Worm (Caenorhabditis elegans) whole organism, L4 larva: ENCODE results near the gene fbxb-90.

ENCODE experiments used
- T20F7.1 ChIP-seq: fragments of 200-800 bp; sonication (Bioruptor generic); optimal IDR thresholded peaks from 2 replicates; lab custom pipeline; 2018; ENCODE audit warnings: mild to moderate bottlenecking, missing genetic modification characterization, missing compliant biosample characterization
- daf-12 ChIP-seq: fragments of 150-350 bp; optimal IDR thresholded peaks from 2 replicates; lab custom pipeline; 2014; ENCODE audit warnings: missing biosample characterization, missing genetic modification reagents, missing genetic modification characterization
- daf-16 ChIP-seq, 3 experiments: sonication (generic microtip); optimal IDR thresholded peaks; 2 replicates each; lab custom pipeline; 2016 to 2017; ENCODE audit warnings: missing genetic modification characterization in 3 of 3, missing genetic modification reagents in 3 of 3, mild to moderate bottlenecking in 2 of 3, missing compliant biosample characterization in 2 of 3, missing biosample characterization in 1 of 3, moderate library complexity in 1 of 3
- fos-1 ChIP-seq: fragments of 150-350 bp; optimal IDR thresholded peaks from 2 replicates; lab custom pipeline; 2014; ENCODE audit warnings: missing biosample characterization, missing genetic modification characterization
- mdl-1 ChIP-seq, 2 experiments: fragments of 150-350 bp in 1 of 2; sonication (generic microtip) in 1 of 2; optimal IDR thresholded peaks; 2 replicates each; lab custom pipeline; 2014 to 2017; ENCODE audit warnings: missing biosample characterization in 2 of 2, missing genetic modification characterization in 2 of 2
- nhr-48 ChIP-seq: sonication (generic microtip); optimal IDR thresholded peaks from 2 replicates; lab custom pipeline; 2016; ENCODE audit warnings: mild to moderate bottlenecking, missing genetic modification characterization, missing compliant biosample characterization
- snpc-4 ChIP-seq: fragments of 150-350 bp; optimal IDR thresholded peaks from 2 replicates; lab custom pipeline; 2014; ENCODE audit warnings: missing biosample characterization, missing genetic modification characterization

DNA sequence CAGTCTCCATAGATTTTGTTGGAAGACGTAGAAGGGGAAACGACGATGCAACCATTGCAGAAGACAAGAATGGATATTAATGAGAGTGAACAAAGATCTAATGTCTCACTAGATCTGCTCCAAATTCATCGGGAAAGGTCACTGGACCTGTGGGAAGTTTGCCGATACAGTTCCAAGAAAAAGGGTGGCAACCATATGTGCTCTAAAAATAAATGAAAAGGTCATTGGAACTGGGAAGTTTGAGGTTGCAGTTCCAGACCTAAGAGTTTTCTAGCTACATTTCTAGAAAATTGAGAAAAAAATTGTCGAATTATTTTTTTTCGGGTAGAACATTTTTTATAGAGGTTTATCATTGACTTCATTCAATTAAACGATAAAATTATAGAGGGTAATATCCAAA lies 1.2 kb downstream of the fbxb-90 start, which contains the start of gene fbxb-92:
- TF ChIP-seq nhr-48 (tag; lab: Kevin White, UChicago) (no peak), snpc-4 (no peak), daf-16 (GFP tag; optimal IDR thresholded peaks at IDR 0.05; lab: Kevin White, UChicago) (no peak), daf-16 (tag; optimal IDR thresholded peaks at IDR 0.05; lab: Kevin White, UChicago) (no peak), mdl-1 (tag; optimal IDR thresholded peaks at IDR 0.05; lab: Kevin White, UChicago) (no peak), fos-1 (tag; lab: Kevin White, UChicago) (no peak), daf-12 (tag; lab: Kevin White, UChicago) (no peak), T20F7.1 (GFP tag; lab: Kevin White, UChicago) (no peak)
